Fruit fly (Drosophila melanogaster) whole organism, wandering third instar larva: ENCODE results near the gene CG12099.
A peak's percentile ranks its signal among the peaks of the same experiment; 100 is the strongest.

Experiments
- Abd-B ChIP-seq: fragments of >200 bp; optimal IDR thresholded peaks from 2 replicates; lab custom pipeline; 2017; ENCODE audit warnings: missing biosample characterization, missing genetic modification characterization
- CG32264 ChIP-seq: fragments of 200-800 bp; sonication (Bioruptor generic); optimal IDR thresholded peaks from 2 replicates; lab custom pipeline; 2016; ENCODE audit warnings: missing biosample characterization, missing genetic modification characterization
- CG9705 ChIP-seq: fragments of 200-800 bp; sonication (Bioruptor generic); optimal IDR thresholded peaks from 2 replicates; lab custom pipeline; 2018; ENCODE audit warnings: missing biosample characterization, mild to moderate bottlenecking, missing genetic modification characterization
- CrebA ChIP-seq: fragments of 200-800 bp; sonication (Bioruptor generic); optimal IDR thresholded peaks from 2 replicates; lab custom pipeline; 2016; ENCODE audit warnings: missing biosample characterization, mild to moderate bottlenecking, missing genetic modification characterization, borderline replicate concordance
- Dfd ChIP-seq: fragments of >200 bp; optimal IDR thresholded peaks from 2 replicates; lab custom pipeline; 2017; ENCODE audit warnings: missing biosample characterization, missing genetic modification characterization
- Dif ChIP-seq: fragments of 200-275, 200-300 bp; sonication (Bioruptor generic); optimal IDR thresholded peaks from 2 replicates; lab custom pipeline; 2018; ENCODE audit warnings: missing biosample characterization, missing genetic modification characterization; ENCODE audit not compliant: partially characterized antibody
- GATAd ChIP-seq: sonication (Bioruptor generic); optimal IDR thresholded peaks from 2 replicates; lab custom pipeline; 2016; ENCODE audit warnings: missing biosample characterization, missing genetic modification characterization
- HLH106 ChIP-seq: fragments of 200-800 bp; optimal IDR thresholded peaks from 3 replicates; lab custom pipeline; 2019; ENCODE audit warnings: missing biosample characterization, mild to moderate bottlenecking, missing genetic modification characterization, moderate library complexity
- Hnf4 ChIP-seq: fragments of 200-800 bp; sonication (Bioruptor generic); optimal IDR thresholded peaks from 2 replicates; lab custom pipeline; 2016; ENCODE audit warnings: missing biosample characterization, mild to moderate bottlenecking, missing genetic modification characterization
- Hr78 ChIP-seq: fragments of >200 bp; optimal IDR thresholded peaks from 2 replicates; lab custom pipeline; 2017; ENCODE audit warnings: missing biosample characterization, missing genetic modification characterization
- Hr83 ChIP-seq: fragments of 200-300 bp; sonication (Bioruptor generic); optimal IDR thresholded peaks from 2 replicates; lab custom pipeline; 2016; ENCODE audit warnings: missing biosample characterization, mild to moderate bottlenecking, missing genetic modification characterization, moderate library complexity; ENCODE audit not compliant: poor library complexity, severe bottlenecking
- Jra ChIP-seq: sonication (Bioruptor generic); optimal IDR thresholded peaks from 2 replicates; lab custom pipeline; 2016; ENCODE audit warnings: missing biosample characterization, missing genetic modification characterization
- Mio ChIP-seq: sonication (Bioruptor generic); optimal IDR thresholded peaks from 2 replicates; lab custom pipeline; 2016; ENCODE audit warnings: missing biosample characterization, missing genetic modification characterization
- Myc ChIP-seq: fragments of >200 bp; optimal IDR thresholded peaks from 2 replicates; lab custom pipeline; 2017
- N ChIP-seq: fragments of >200 bp; optimal IDR thresholded peaks from 2 replicates; lab custom pipeline; 2018; ENCODE audit warnings: missing biosample characterization, missing external identifiers, missing genetic modification characterization
- OdsH ChIP-seq: fragments of 200-800 bp; sonication (Bioruptor generic); optimal IDR thresholded peaks from 2 replicates; lab custom pipeline; 2016; ENCODE audit warnings: missing biosample characterization, mild to moderate bottlenecking, missing genetic modification characterization
- Rel ChIP-seq, 2 experiments: fragments of 200-800 bp; sonication (Bioruptor generic) in 1 of 2; optimal IDR thresholded peaks; 2 replicates in 1 of 2; 3 replicates in 1 of 2; lab custom pipeline; 2016 to 2019; ENCODE audit warnings: mild to moderate bottlenecking in 2 of 2, missing biosample characterization in 2 of 2, missing genetic modification characterization in 2 of 2, moderate library complexity in 1 of 2
- Sp1 ChIP-seq: fragments of 200-800 bp; sonication (Bioruptor generic); optimal IDR thresholded peaks from 3 replicates; lab custom pipeline; 2019; ENCODE audit warnings: missing biosample characterization, mild to moderate bottlenecking, missing genetic modification characterization, moderate library complexity
- Vsx2 ChIP-seq: fragments of 200-300, 225-300 bp; sonication (Bioruptor generic); optimal IDR thresholded peaks from 2 replicates; lab custom pipeline; 2018; ENCODE audit warnings: missing biosample characterization, missing genetic modification characterization; ENCODE audit not compliant: partially characterized antibody
- br ChIP-seq: fragments of 200-800 bp; sonication (Bioruptor generic); optimal IDR thresholded peaks from 2 replicates; lab custom pipeline; 2016; ENCODE audit warnings: missing biosample characterization, missing genetic modification characterization
- brk ChIP-seq: fragments of 200-800 bp; sonication (Bioruptor generic); optimal IDR thresholded peaks from 2 replicates; lab custom pipeline; 2016; ENCODE audit warnings: missing biosample characterization, mild to moderate bottlenecking, missing genetic modification characterization
- dl ChIP-seq, 2 experiments: fragments of 175-275, 200-275 bp in 1 of 2; fragments of 200-275 bp in 1 of 2; sonication (Bioruptor generic); optimal IDR thresholded peaks; lab custom pipeline; 2018; ENCODE audit warnings: mild to moderate bottlenecking in 2 of 2, missing biosample characterization in 2 of 2, missing genetic modification characterization in 2 of 2, moderate library complexity in 2 of 2; ENCODE audit not compliant: partially characterized antibody in 2 of 2, insufficient read depth in 1 of 2
- dmrt93B ChIP-seq: fragments of 200-800 bp; sonication (Bioruptor generic); optimal IDR thresholded peaks from 2 replicates; lab custom pipeline; 2018; ENCODE audit warnings: missing biosample characterization, mild to moderate bottlenecking, missing genetic modification characterization
- dsf ChIP-seq: sonication (Bioruptor generic); optimal IDR thresholded peaks from 2 replicates; lab custom pipeline; 2016; ENCODE audit warnings: missing biosample characterization, missing genetic modification characterization, borderline replicate concordance
- ey ChIP-seq: fragments of 200-800 bp; sonication (Bioruptor generic); optimal IDR thresholded peaks from 2 replicates; lab custom pipeline; 2016; ENCODE audit warnings: missing biosample characterization, missing genetic modification characterization
- foxo ChIP-seq, 2 experiments: fragments of 200-800 bp; sonication (Bioruptor generic); optimal IDR thresholded peaks; 2 replicates in 1 of 2; 3 replicates in 1 of 2; lab custom pipeline; 2016 to 2017; ENCODE audit warnings: missing biosample characterization in 2 of 2, missing genetic modification characterization in 2 of 2
- fru ChIP-seq: fragments of 200-800 bp; sonication (Bioruptor generic); optimal IDR thresholded peaks from 3 replicates; lab custom pipeline; 2016; ENCODE audit warnings: missing biosample characterization, mild to moderate bottlenecking, missing genetic modification characterization
- h ChIP-seq: fragments of 200-800 bp; sonication (Bioruptor generic); optimal IDR thresholded peaks from 3 replicates; lab custom pipeline; 2016; ENCODE audit warnings: missing biosample characterization, mild to moderate bottlenecking, missing genetic modification characterization
- jim ChIP-seq: fragments of 175-275, 200-325 bp; sonication (Bioruptor generic); optimal IDR thresholded peaks from 2 replicates; lab custom pipeline; 2016; ENCODE audit warnings: missing biosample characterization, mild to moderate bottlenecking, missing genetic modification characterization
- lola ChIP-seq: fragments of >200 bp; optimal IDR thresholded peaks from 2 replicates; lab custom pipeline; 2017; ENCODE audit warnings: missing biosample characterization, missing genetic modification characterization
- pan ChIP-seq: fragments of >200 bp; optimal IDR thresholded peaks from 2 replicates; lab custom pipeline; 2017
- psq ChIP-seq: fragments of 200-800 bp; sonication (Bioruptor generic); optimal IDR thresholded peaks from 3 replicates; lab custom pipeline; 2017; ENCODE audit warnings: missing biosample characterization, mild to moderate bottlenecking, missing genetic modification characterization, moderate library complexity
- rgr ChIP-seq: fragments of 200-800 bp; sonication (Bioruptor generic); optimal IDR thresholded peaks from 3 replicates; lab custom pipeline; 2016; ENCODE audit warnings: missing biosample characterization, mild to moderate bottlenecking, missing genetic modification characterization
- sage ChIP-seq: fragments of 200-800 bp; sonication (Bioruptor generic); optimal IDR thresholded peaks from 2 replicates; lab custom pipeline; 2016; ENCODE audit warnings: missing biosample characterization, mild to moderate bottlenecking, missing genetic modification characterization
- sv ChIP-seq: fragments of 200-800 bp; sonication (Bioruptor generic); optimal IDR thresholded peaks from 3 replicates; lab custom pipeline; 2016; ENCODE audit warnings: missing biosample characterization, missing genetic modification characterization
- tai ChIP-seq: sonication (Bioruptor generic); optimal IDR thresholded peaks from 2 replicates; lab custom pipeline; 2016; ENCODE audit warnings: missing biosample characterization, missing genetic modification characterization
- usp ChIP-seq: fragments of >200 bp; optimal IDR thresholded peaks from 2 replicates; lab custom pipeline; 2017; ENCODE audit warnings: missing biosample characterization, missing genetic modification characterization
- woc ChIP-seq: sonication (Bioruptor generic); optimal IDR thresholded peaks from 2 replicates; lab custom pipeline; 2016; ENCODE audit warnings: missing biosample characterization, mild to moderate bottlenecking, missing genetic modification characterization

The CG12099 gene

dm6 chr3L:1590194-1590593 lies 31.9 kb upstream of the CG12099 start:
- TF ChIP-seq Mio = no peak
- no peak for TF ChIP-seq Abd-B (GFP tag; lab: Kevin White, UChicago)
- no peak for TF ChIP-seq br (GFP tag; lab: Kevin White, UChicago)
- TF ChIP-seq Sp1 (GFP tag; lab: Kevin White, UChicago) = no peak
- no peak for TF ChIP-seq Dif (GFP tag; lab: Kevin White, UChicago)

- TF ChIP-seq GATAd (GFP tag; lab: Kevin White, UChicago) = no peak
- no peak for TF ChIP-seq Dif (GFP tag; lab: Kevin White, UChicago)
- no peak for TF ChIP-seq lola (GFP tag; lab: Kevin White, UChicago)
- peak; percentile 69 for TF ChIP-seq HLH106 (tag; lab: Kevin White, UChicago)
- no peak for TF ChIP-seq dl (GFP tag; optimal IDR thresholded peaks at IDR 0.05; lab: Kevin White, UChicago; ENCODE audit: insufficient read depth in 1 of 2, partially characterized antibody in 2 of 2)
- peak; percentile 75 for TF ChIP-seq h (GFP tag; lab: Kevin White, UChicago)
- TF ChIP-seq Abd-B (GFP tag; lab: Kevin White, UChicago) = no peak
- peak in 1 of 2 experiments; percentile 80 for TF ChIP-seq foxo (GFP tag; optimal IDR thresholded peaks at IDR 0.05; lab: Kevin White, UChicago)
- TF ChIP-seq Mio = no peak
- TF ChIP-seq usp = no peak
- no peak for TF ChIP-seq jim
- peak; percentile 46 for TF ChIP-seq dmrt93B (GFP tag; lab: Kevin White, UChicago)
- TF ChIP-seq Jra (GFP tag; lab: Kevin White, UChicago) = no peak
- no peak for TF ChIP-seq Rel (GFP tag; optimal IDR thresholded peaks at IDR 0.05; lab: Kevin White, UChicago)
- TF ChIP-seq Rel (tag; optimal IDR thresholded peaks at IDR 0.05; lab: Kevin White, UChicago) = no peak
- no peak for TF ChIP-seq Hr83 (GFP tag; lab: Kevin White, UChicago)
- TF ChIP-seq OdsH (GFP tag; lab: Kevin White, UChicago) = peak; percentile 65
- TF ChIP-seq Hnf4 (GFP tag; lab: Kevin White, UChicago) = peak; percentile 59
- TF ChIP-seq brk (GFP tag; lab: Kevin White, UChicago) = no peak
- no peak for TF ChIP-seq Hr78 (GFP tag; lab: Kevin White, UChicago)
- TF ChIP-seq woc = peak; percentile 14
- TF ChIP-seq sv = peak; percentile 74
- peak; percentile 67 for TF ChIP-seq fru (GFP tag; lab: Kevin White, UChicago)
- TF ChIP-seq Myc (lab: Kevin White, UChicago) = no peak
- no peak for TF ChIP-seq Dfd (GFP tag; lab: Kevin White, UChicago)
- no peak for TF ChIP-seq CG32264 (GFP tag; lab: Kevin White, UChicago)
- TF ChIP-seq Vsx2 (GFP tag; lab: Kevin White, UChicago) = no peak
- TF ChIP-seq Sp1 (GFP tag; lab: Kevin White, UChicago) = peak; percentile 60
- no peak for TF ChIP-seq sage (GFP tag; lab: Kevin White, UChicago)
- TF ChIP-seq rgr (GFP tag; lab: Kevin White, UChicago) = peak; percentile 69
- no peak for TF ChIP-seq N (GFP tag; lab: Kevin White, UChicago)
- TF ChIP-seq pan (lab: Kevin White, UChicago) = no peak
- no peak for TF ChIP-seq tai (GFP tag; lab: Kevin White, UChicago)
- peak; percentile 45 for TF ChIP-seq CG9705 (GFP tag; lab: Kevin White, UChicago)
- TF ChIP-seq ey = peak; percentile 70
- peak; percentile 66 for TF ChIP-seq br (GFP tag; lab: Kevin White, UChicago)
- TF ChIP-seq psq (GFP tag; lab: Kevin White, UChicago) = peak; percentile 43
- TF ChIP-seq dsf (GFP tag; lab: Kevin White, UChicago) = no peak
- no peak for TF ChIP-seq CrebA (GFP tag; lab: Kevin White, UChicago)
Observed at dm6 chr3L:1587140-1587849, 29.0 kb upstream of the CG12099 start.
